Worm (Caenorhabditis elegans): ENCODE data around the gene F13H8.2.

Gene F13H8.2

DNA sequence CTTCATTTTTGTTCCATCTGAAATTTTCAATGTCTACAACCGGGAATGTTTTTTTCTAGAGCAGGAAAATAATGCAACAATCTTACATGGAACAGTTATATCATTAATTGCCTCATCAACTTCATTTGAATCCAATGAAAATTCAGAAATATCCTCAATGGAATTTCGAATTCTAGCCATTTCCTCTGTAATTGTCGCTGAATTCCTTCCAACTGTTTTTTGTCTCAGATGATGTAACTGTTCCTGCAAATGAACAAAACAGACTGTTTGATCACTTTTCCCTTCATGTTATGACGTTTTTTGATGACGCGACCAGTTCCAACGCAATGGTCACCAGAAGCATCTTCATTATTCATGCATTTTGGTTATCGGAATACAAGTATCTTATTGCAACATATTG is 48.7 kb upstream of the F13H8.2 start:
- TF ChIP-seq nhr-10 (tag; optimal IDR thresholded peaks at IDR 0.05) (no peak), mdl-1 (tag; optimal IDR thresholded peaks at IDR 0.05) (no peak), nhr-129 (tag; optimal IDR thresholded peaks at IDR 0.05) (no peak), egl-27 (tag; optimal IDR thresholded peaks at IDR 0.05) (no peak), sma-9 (GFP tag; optimal IDR thresholded peaks at IDR 0.05) (no peak), sma-9 (tag; optimal IDR thresholded peaks at IDR 0.05) (no peak), nhr-11 (tag; optimal IDR thresholded peaks at IDR 0.05) (no peak), zag-1 (tag; optimal IDR thresholded peaks at IDR 0.05) (no peak), blmp-1 (tag; optimal IDR thresholded peaks at IDR 0.05; ENCODE audit: insufficient read depth) (no peak), lin-11 (tag; optimal IDR thresholded peaks at IDR 0.05) (no peak), snpc-4 (tag; optimal IDR thresholded peaks at IDR 0.05) (no peak), nhr-237 (tag; optimal IDR thresholded peaks at IDR 0.05) (no peak), ztf-4 (tag; optimal IDR thresholded peaks at IDR 0.05) (no peak), mbf-1 (tag; optimal IDR thresholded peaks at IDR 0.05) (no peak)

DNA sequence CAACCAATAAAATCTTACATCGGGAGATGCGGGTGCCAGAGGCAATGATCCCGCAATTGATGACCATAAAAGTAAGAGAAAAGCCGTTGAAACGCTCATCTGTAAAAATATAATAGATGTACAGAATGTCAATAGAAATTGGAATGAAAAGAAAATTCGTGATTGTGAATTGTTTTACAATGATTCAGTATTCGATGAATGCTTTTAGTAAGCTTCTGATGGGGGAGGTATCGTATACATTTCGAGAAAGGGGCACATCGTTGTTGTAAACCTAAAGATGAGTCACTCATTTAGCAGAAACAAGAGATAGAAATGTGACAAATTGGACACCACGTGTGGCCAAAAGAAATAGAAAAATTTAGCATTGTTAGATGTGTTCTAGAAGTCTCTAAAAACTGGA is 47.6 kb upstream of the F13H8.2 start, which contains the start of gene C30B5.6:
Gene C30B5.6 (minus strand): TSS at position 101 of the 400 bp plus-strand sequence.
- TF ChIP-seq snpc-4 (tag; optimal IDR thresholded peaks at IDR 0.05) (no peak), zag-1 (tag; optimal IDR thresholded peaks at IDR 0.05) (no peak), Y55F3AM.14 (GFP tag; optimal IDR thresholded peaks at IDR 0.05) (no peak), nhr-77 (tag; optimal IDR thresholded peaks at IDR 0.05) (no peak), ztf-4 (tag; optimal IDR thresholded peaks at IDR 0.05) (no peak), lsy-2 (tag; optimal IDR thresholded peaks at IDR 0.05) (no peak), nhr-11 (tag; optimal IDR thresholded peaks at IDR 0.05) (no peak), dmd-4 (tag; optimal IDR thresholded peaks at IDR 0.05) (no peak), lin-13 (GFP tag; optimal IDR thresholded peaks at IDR 0.05) (no peak), nhr-129 (tag; optimal IDR thresholded peaks at IDR 0.05) (no peak), skn-1 (tag; optimal IDR thresholded peaks at IDR 0.05) (no peak), nhr-25 (tag; optimal IDR thresholded peaks at IDR 0.05) (no peak)

DNA sequence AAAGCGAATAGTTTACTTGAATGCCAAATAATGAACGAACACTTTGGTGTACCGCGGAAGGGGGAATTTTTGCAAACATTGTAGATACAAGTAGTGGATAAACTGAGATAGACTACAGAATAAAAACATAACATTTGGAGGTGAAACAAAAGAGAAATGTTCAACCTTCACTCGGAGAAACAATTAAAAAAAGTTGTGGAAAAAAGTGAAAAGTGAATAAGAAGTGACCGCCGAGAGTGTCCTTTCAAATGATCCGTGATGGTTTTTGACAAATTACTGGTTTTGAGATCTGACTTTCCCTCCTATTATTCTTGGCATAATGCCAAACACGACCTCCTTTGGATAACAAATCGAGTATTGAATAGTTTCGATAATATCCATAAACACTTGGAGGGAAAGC is 46.4 kb upstream of the F13H8.2 start:
- TF ChIP-seq ceh-82 (tag; optimal IDR thresholded peaks at IDR 0.05) (no peak), nhr-6 (tag; optimal IDR thresholded peaks at IDR 0.05) (no peak), dmd-4 (tag; optimal IDR thresholded peaks at IDR 0.05) (no peak), nhr-21 (tag; optimal IDR thresholded peaks at IDR 0.05) (no peak), sma-9 (GFP tag; optimal IDR thresholded peaks at IDR 0.05) (no peak), sma-9 (tag; optimal IDR thresholded peaks at IDR 0.05) (no peak), ztf-11 (tag; optimal IDR thresholded peaks at IDR 0.05) (no peak), alr-1 (tag; optimal IDR thresholded peaks at IDR 0.05) (no peak), gmeb-1 (tag; optimal IDR thresholded peaks at IDR 0.05) (no peak), elt-1 (tag; optimal IDR thresholded peaks at IDR 0.05) (no peak), ama-1 (optimal IDR thresholded peaks at IDR 0.05) (no peak), snpc-4 (tag; optimal IDR thresholded peaks at IDR 0.05) (no peak), unc-39 (tag; optimal IDR thresholded peaks at IDR 0.05) (no peak), mdl-1 (tag; optimal IDR thresholded peaks at IDR 0.05) (no peak), zag-1 (tag; optimal IDR thresholded peaks at IDR 0.05) (no peak), C34F6.9 (tag; optimal IDR thresholded peaks at IDR 0.05) (no peak), lin-11 (tag; optimal IDR thresholded peaks at IDR 0.05) (no peak), ZK546.5 (tag; optimal IDR thresholded peaks at IDR 0.05) (no peak), ztf-4 (tag; optimal IDR thresholded peaks at IDR 0.05) (no peak)

DNA sequence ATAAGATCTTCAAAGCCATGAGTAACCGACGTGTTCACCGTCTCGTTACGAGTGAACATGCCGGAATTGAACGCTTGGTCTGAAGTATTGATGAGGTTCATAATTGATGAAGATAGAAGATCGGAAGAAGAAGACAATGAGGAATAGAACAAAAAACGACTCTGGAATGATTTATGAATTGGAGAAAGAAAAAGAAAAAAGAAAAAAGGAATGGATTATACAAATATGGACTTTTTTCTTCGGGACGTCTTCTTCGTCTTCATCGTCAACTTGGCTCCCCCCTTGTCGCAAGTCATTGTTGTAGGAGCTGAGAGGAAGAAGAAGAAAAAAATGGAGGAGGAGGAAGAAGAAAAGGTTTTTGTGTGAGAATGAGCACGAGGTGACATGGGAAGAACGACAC is 43.2 kb upstream of the F13H8.2 start, which contains the start of gene srsy-2:
Gene srsy-2 (minus strand): TSS at position 101 of the 400 bp plus-strand sequence.
- TF ChIP-seq elt-3 (tag; optimal IDR thresholded peaks at IDR 0.05) (no peak), nhr-10 (tag; optimal IDR thresholded peaks at IDR 0.05) (no peak), lin-13 (GFP tag; optimal IDR thresholded peaks at IDR 0.05) (no peak), ceh-16 (tag; optimal IDR thresholded peaks at IDR 0.05) (no peak), mbf-1 (tag; optimal IDR thresholded peaks at IDR 0.05) (no peak), sma-9 (GFP tag; optimal IDR thresholded peaks at IDR 0.05) (peak; percentile 8), sma-9 (tag; optimal IDR thresholded peaks at IDR 0.05) (no peak), unc-39 (tag; optimal IDR thresholded peaks at IDR 0.05) (no peak), unc-55 (GFP tag; optimal IDR thresholded peaks at IDR 0.05) (peak; percentile 67), mab-5 (tag; optimal IDR thresholded peaks at IDR 0.05) (peak; percentile 1), blmp-1 (tag; optimal IDR thresholded peaks at IDR 0.05; ENCODE audit: insufficient read depth) (no peak), zag-1 (tag; optimal IDR thresholded peaks at IDR 0.05) (no peak), nhr-25 (tag; optimal IDR thresholded peaks at IDR 0.05) (no peak), nhr-77 (tag; optimal IDR thresholded peaks at IDR 0.05) (no peak), lsy-2 (tag; optimal IDR thresholded peaks at IDR 0.05) (no peak), nhr-23 (tag; optimal IDR thresholded peaks at IDR 0.05) (no peak), peb-1 (tag; optimal IDR thresholded peaks at IDR 0.05) (no peak), unc-62 (GFP tag; optimal IDR thresholded peaks at IDR 0.05) (no peak)
